Worm (Caenorhabditis elegans) whole organism, L1 larva: ENCODE results near the gene str-260.

Experiments
- aly-2 ChIP-seq: fragments of 150-350 bp; optimal IDR thresholded peaks from 2 replicates; lab custom pipeline; 2014; ENCODE audit warnings: missing biosample characterization, missing genetic modification characterization
- elt-2 ChIP-seq: sonication (generic microtip); optimal IDR thresholded peaks from 2 replicates; lab custom pipeline; 2016; ENCODE audit warnings: missing genetic modification characterization, mild to moderate bottlenecking, inconsistent platforms, missing compliant biosample characterization, missing genetic modification reagents
- fkh-10 ChIP-seq: sonication (generic microtip); optimal IDR thresholded peaks from 2 replicates; lab custom pipeline; 2017; ENCODE audit warnings: missing biosample characterization, missing genetic modification reagents, missing genetic modification characterization
- nhr-11 ChIP-seq: fragments of 150-350 bp; optimal IDR thresholded peaks from 2 replicates; lab custom pipeline; 2014; ENCODE audit warnings: missing biosample characterization, missing genetic modification characterization
- nhr-90 ChIP-seq: sonication (generic microtip); optimal IDR thresholded peaks from 2 replicates; lab custom pipeline; 2016; ENCODE audit warnings: mild to moderate bottlenecking, missing genetic modification characterization, missing compliant biosample characterization; ENCODE audit not compliant: poor library complexity
- pqm-1 ChIP-seq: sonication (generic microtip); optimal IDR thresholded peaks from 3 replicates; lab custom pipeline; 2017; ENCODE audit warnings: missing biosample characterization, missing genetic modification characterization
- rnt-1 ChIP-seq: sonication (generic microtip); optimal IDR thresholded peaks from 2 replicates; lab custom pipeline; 2016; ENCODE audit warnings: mild to moderate bottlenecking, missing genetic modification characterization, moderate library complexity, missing compliant biosample characterization

ce11 chrV:3538307-3538706 is 11.3 kb downstream of the str-260 start, which contains the start of gene nhr-93:
- no peak for TF ChIP-seq pqm-1 (tag; lab: Kevin White, UChicago)
- no peak for TF ChIP-seq nhr-90
- no peak for TF ChIP-seq aly-2 (tag; lab: Kevin White, UChicago)
- no peak for TF ChIP-seq fkh-10 (GFP tag; lab: Kevin White, UChicago)
- no peak for TF ChIP-seq rnt-1 (tag; lab: Kevin White, UChicago)
- TF ChIP-seq elt-2 (tag; lab: Kevin White, UChicago), result no peak
- no peak for TF ChIP-seq nhr-11 (tag; lab: Kevin White, UChicago)
